Worm (Caenorhabditis elegans) whole organism, L1 larva: Measurements from ENCODE around the gene F58B4.6.

Source experiments
- blmp-1 ChIP-seq: fragments of 150-350 bp; optimal IDR thresholded peaks from 2 replicates; lab custom pipeline; 2014; ENCODE audit warnings: missing biosample characterization, missing genetic modification characterization
- ceh-90 ChIP-seq: sonication (generic microtip); optimal IDR thresholded peaks from 2 replicates; lab custom pipeline; 2016; ENCODE audit warnings: missing genetic modification characterization, missing compliant biosample characterization
- efl-1 ChIP-seq, 4 experiments: fragments of 150-350 bp; optimal IDR thresholded peaks in 3 of 4; peaks in 1 of 4; 1 replicate in 1 of 4; 2 replicates in 3 of 4; lab custom pipeline; 2014; ENCODE audit warnings: missing biosample characterization in 2 of 4, missing genetic modification characterization in 2 of 4, missing genetic modification reagents in 2 of 4
- elt-2 ChIP-seq: sonication (generic microtip); optimal IDR thresholded peaks from 2 replicates; lab custom pipeline; 2016; ENCODE audit warnings: missing genetic modification characterization, mild to moderate bottlenecking, inconsistent platforms, missing compliant biosample characterization, missing genetic modification reagents
- elt-3 ChIP-seq, 6 experiments: fragments of 150-350 bp in 1 of 6; sonication (generic microtip); optimal IDR thresholded peaks; 2 replicates each; lab custom pipeline; 2017 to 2018; ENCODE audit warnings: missing biosample characterization in 6 of 6, missing genetic modification characterization in 6 of 6, inconsistent platforms in 1 of 6
- hlh-4 ChIP-seq: sonication (generic microtip); optimal IDR thresholded peaks from 2 replicates; lab custom pipeline; 2016; ENCODE audit warnings: mild to moderate bottlenecking, missing genetic modification characterization, missing compliant biosample characterization
- lsy-2 ChIP-seq, 2 experiments: fragments of 150-350 bp; optimal IDR thresholded peaks; 2 replicates each; lab custom pipeline; 2014; ENCODE audit warnings: missing biosample characterization in 2 of 2, missing genetic modification characterization in 2 of 2
- nhr-47 ChIP-seq: sonication (generic microtip); optimal IDR thresholded peaks from 2 replicates; lab custom pipeline; 2016; ENCODE audit warnings: mild to moderate bottlenecking, missing genetic modification characterization, moderate library complexity, missing compliant biosample characterization
- nhr-85 ChIP-seq: sonication (generic microtip); peaks from one replicate; lab custom pipeline; 2016; ENCODE audit warnings: missing genetic modification characterization, inconsistent platforms, missing compliant biosample characterization
- rnt-1 ChIP-seq: sonication (generic microtip); optimal IDR thresholded peaks from 2 replicates; lab custom pipeline; 2016; ENCODE audit warnings: mild to moderate bottlenecking, missing genetic modification characterization, moderate library complexity, missing compliant biosample characterization
- sox-4 ChIP-seq: sonication (generic microtip); optimal IDR thresholded peaks from 2 replicates; lab custom pipeline; 2016; ENCODE audit warnings: missing genetic modification characterization, missing compliant biosample characterization
- sptf-1 ChIP-seq: fragments of 150-350 bp; optimal IDR thresholded peaks from 2 replicates; lab custom pipeline; 2014; ENCODE audit warnings: missing biosample characterization, missing genetic modification characterization
- unc-130 ChIP-seq: fragments of 150-350 bp; optimal IDR thresholded peaks from 2 replicates; lab custom pipeline; 2017; ENCODE audit warnings: missing biosample characterization, missing genetic modification characterization, inconsistent platforms

F58B4.6 gene

ce11 chrV:10965501-10965900 is 40.7 kb downstream of the F58B4.6 start, which contains the start of the genes ctf-4 and eef-1G (continued):
- peak; percentile 92 for TF ChIP-seq elt-2 (tag; lab: Kevin White, UChicago)

ce11 chrV:10966874-10967273 is 42.0 kb downstream of the F58B4.6 start:
- TF ChIP-seq efl-1 (optimal IDR thresholded peaks at IDR 0.05; lab: Kevin White, UChicago) (no peak), efl-1 (GFP tag; optimal IDR thresholded peaks at IDR 0.05 in 1 of 2; lab: Kevin White, UChicago) (peak in 1 of 2 experiments; percentile 17), sptf-1 (tag; lab: Kevin White, UChicago) (no peak), sox-4 (tag; lab: Kevin White, UChicago) (no peak), lsy-2 (tag; optimal IDR thresholded peaks at IDR 0.05; lab: Kevin White, UChicago) (no peak)

- TF ChIP-seq efl-1 (optimal IDR thresholded peaks at IDR 0.05; lab: Kevin White, UChicago) = no peak
- peak in 1 of 2 experiments; percentile 24 for TF ChIP-seq efl-1 (GFP tag; optimal IDR thresholded peaks at IDR 0.05 in 1 of 2; lab: Kevin White, UChicago)
- TF ChIP-seq lsy-2 (tag; optimal IDR thresholded peaks at IDR 0.05; lab: Kevin White, UChicago) = peak in 1 of 2 experiments; percentile 27
- TF ChIP-seq nhr-85 = peak; percentile 4
- no peak for TF ChIP-seq nhr-47 (tag; lab: Kevin White, UChicago)
- TF ChIP-seq, all 84 proteins: peak for 3
Observed at ce11 chrV:10967594-10968273, 42.9 kb downstream of the F58B4.6 start.

ce11 chrV:10970070-10970469 is 45.2 kb downstream of the F58B4.6 start, which contains the start of gene F17C11.22:
Gene F17C11.22 (minus strand): TSS chrV:10970170.
- TF ChIP-seq efl-1 (optimal IDR thresholded peaks at IDR 0.05; lab: Kevin White, UChicago) = no peak
- TF ChIP-seq efl-1 (GFP tag; optimal IDR thresholded peaks at IDR 0.05 in 1 of 2; lab: Kevin White, UChicago) = peak in 1 of 2 experiments; percentile 58
- TF ChIP-seq ceh-90 (tag; lab: Kevin White, UChicago) = no peak

ce11 chrV:10970930-10971329 is 46.1 kb downstream of the F58B4.6 start:
- TF ChIP-seq nhr-47 (tag; lab: Kevin White, UChicago) = no peak
- TF ChIP-seq blmp-1 (tag; lab: Kevin White, UChicago) = peak; percentile 90
- no peak for TF ChIP-seq rnt-1 (tag; lab: Kevin White, UChicago)
- TF ChIP-seq nhr-85 = peak; percentile 23
- peak in 1 of 6 experiments; percentile 10 for TF ChIP-seq elt-3 (tag; optimal IDR thresholded peaks at IDR 0.05; lab: Kevin White, UChicago)

- no peak for TF ChIP-seq nhr-47 (tag; lab: Kevin White, UChicago)
- no peak for TF ChIP-seq elt-3 (tag; optimal IDR thresholded peaks at IDR 0.05; lab: Kevin White, UChicago)
- no peak for TF ChIP-seq hlh-4
- TF ChIP-seq unc-130 (tag; lab: Kevin White, UChicago) = no peak
Observed at ce11 chrV:10975091-10975490, 50.3 kb downstream of the F58B4.6 start.
